Worm (Caenorhabditis elegans): Measurements from ENCODE around the gene ptr-4.

The ptr-4 gene

DNA sequence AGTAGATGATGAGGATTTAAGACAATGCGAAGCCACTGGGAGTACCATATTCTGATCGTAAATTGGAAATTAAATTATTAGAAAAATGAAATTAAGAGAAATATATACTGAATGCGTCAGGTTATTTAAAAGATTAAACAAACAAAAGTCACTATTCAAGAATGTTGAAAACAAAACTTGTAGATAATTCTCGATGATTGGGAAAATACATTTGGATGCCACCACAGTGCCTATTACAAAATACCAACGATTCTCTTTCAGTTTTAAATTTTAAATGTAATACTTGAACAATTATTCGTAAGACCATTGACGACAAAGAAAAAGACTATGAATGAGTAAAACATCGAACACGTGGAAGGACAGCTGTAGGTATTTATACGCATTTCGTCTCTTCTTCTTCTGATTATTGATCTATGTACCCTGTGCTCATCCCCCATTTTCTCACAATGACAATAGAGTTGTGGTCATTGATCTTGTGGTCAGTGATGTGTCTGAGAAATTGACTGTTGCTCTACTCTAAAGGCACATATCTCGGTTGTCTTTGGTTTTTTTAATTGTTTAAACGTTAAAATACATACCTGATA, 45.8 kb downstream of the ptr-4 start, which contains the start of gene C09B8.4:
Gene C09B8.4 (minus strand): TSS at position 51 of the 584 bp plus-strand sequence.
- no peak for TF ChIP-seq F23B12.7 (tag; optimal IDR thresholded peaks at IDR 0.05; ENCODE audit: insufficient read depth)
- no peak for TF ChIP-seq gei-17 (GFP tag; optimal IDR thresholded peaks at IDR 0.05)
- TF ChIP-seq T07F8.4 (tag; optimal IDR thresholded peaks at IDR 0.05) = no peak
- TF ChIP-seq ztf-18 (tag; optimal IDR thresholded peaks at IDR 0.05) = no peak
- no peak for TF ChIP-seq lag-1 (GFP tag; IDR thresholded peaks at IDR 0.05)
- TF ChIP-seq nhr-80 (tag; optimal IDR thresholded peaks at IDR 0.05) = peak; percentile 0
- TF ChIP-seq madf-3 (GFP tag; IDR thresholded peaks at IDR 0.05) = no peak
- no peak for TF ChIP-seq Y53G8AR.9 (GFP tag; conservative IDR thresholded peaks at IDR 0.05)
- TF ChIP-seq bed-1 (GFP tag; IDR thresholded peaks at IDR 0.05) = no peak
- no peak for TF ChIP-seq D2030.7 (GFP tag; IDR thresholded peaks at IDR 0.05)
- TF ChIP-seq let-607 (tag; optimal IDR thresholded peaks at IDR 0.05) = peak in 1 of 2 experiments; percentile 87

DNA sequence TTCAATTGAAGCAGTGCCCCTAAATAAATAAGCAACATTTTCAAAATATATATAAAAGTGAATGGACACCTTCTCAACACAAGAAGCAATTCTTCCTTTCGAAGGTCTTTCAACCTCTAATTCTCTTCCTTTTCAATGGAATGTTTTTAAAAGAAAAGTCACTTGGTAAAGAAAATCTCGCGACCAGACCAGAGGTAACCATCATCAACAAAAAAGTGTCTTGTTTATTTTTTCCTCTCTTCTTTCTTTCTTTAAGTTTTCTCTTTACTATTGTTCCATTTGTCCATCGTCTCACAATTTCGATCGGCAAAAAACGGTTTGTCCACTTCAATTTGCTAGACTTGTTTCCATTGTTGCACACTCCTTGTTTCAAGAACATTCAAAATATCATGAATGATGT, 50.7 kb downstream of the ptr-4 start, which contains the start of gene C09B8.8:
Gene C09B8.8 (plus strand): TSS at position 397 of the 400 bp plus-strand sequence.
- TF ChIP-seq nhr-179 (tag; optimal IDR thresholded peaks at IDR 0.05) = no peak
- no peak for TF ChIP-seq mcd-1 (GFP tag; IDR thresholded peaks at IDR 0.05)
- TF ChIP-seq ztf-6 (GFP tag; IDR thresholded peaks at IDR 0.05) = no peak
- TF ChIP-seq Y95B8A.8 (GFP tag; IDR thresholded peaks at IDR 0.05) = no peak
- TF ChIP-seq D2030.7 (GFP tag; IDR thresholded peaks at IDR 0.05) = no peak
- TF ChIP-seq F33H1.4 (GFP tag; IDR thresholded peaks at IDR 0.05) = no peak
- no peak for TF ChIP-seq unc-62 (GFP tag; optimal IDR thresholded peaks at IDR 0.05)
- no peak for TF ChIP-seq rpc-1 (optimal IDR thresholded peaks at IDR 0.05)
- no peak for TF ChIP-seq rpc-1 (tag; optimal IDR thresholded peaks at IDR 0.05)
- TF ChIP-seq F23B12.7 (tag; optimal IDR thresholded peaks at IDR 0.05; ENCODE audit: insufficient read depth) = no peak
- no peak for TF ChIP-seq sptf-2 (GFP tag; optimal IDR thresholded peaks at IDR 0.05)

Data from whole organism, young adult.